Worm (Caenorhabditis elegans) whole organism, L1 larva: Measurements from ENCODE around the gene sir-2.3.

Experiments used
- C34B4.2 ChIP-seq: sonication (generic microtip); optimal IDR thresholded peaks from 2 replicates; lab custom pipeline; 2017; ENCODE audit warnings: mild to moderate bottlenecking, missing genetic modification characterization, missing compliant biosample characterization
- F16B12.6 ChIP-seq: fragments of 150-350 bp; optimal IDR thresholded peaks from 2 replicates; lab custom pipeline; 2014; ENCODE audit warnings: missing biosample characterization, missing genetic modification characterization
- aha-1 ChIP-seq: fragments of 150-350 bp; optimal IDR thresholded peaks from 2 replicates; lab custom pipeline; 2014; ENCODE audit warnings: missing biosample characterization, missing genetic modification characterization
- alr-1 ChIP-seq: fragments of 200-800 bp; sonication (Bioruptor generic); optimal IDR thresholded peaks from 2 replicates; lab custom pipeline; 2018; ENCODE audit warnings: borderline replicate concordance, mild to moderate bottlenecking, missing genetic modification characterization, missing compliant biosample characterization
- aly-2 ChIP-seq: fragments of 150-350 bp; optimal IDR thresholded peaks from 2 replicates; lab custom pipeline; 2014; ENCODE audit warnings: missing biosample characterization, missing genetic modification characterization
- ceh-82 ChIP-seq, 3 experiments: fragments of 150-350 bp in 1 of 3; sonication (generic microtip) in 2 of 3; optimal IDR thresholded peaks; 2 replicates each; lab custom pipeline; 2014 to 2017; ENCODE audit warnings: missing biosample characterization in 3 of 3, missing genetic modification characterization in 3 of 3
- ces-1 ChIP-seq: fragments of 150-350 bp; optimal IDR thresholded peaks from 2 replicates; lab custom pipeline; 2014; ENCODE audit warnings: missing biosample characterization, missing genetic modification reagents, missing genetic modification characterization
- dpl-1 ChIP-seq, 3 experiments: fragments of 150-350 bp in 2 of 3; sonication (generic microtip) in 1 of 3; optimal IDR thresholded peaks; 2 replicates each; lab custom pipeline; 2014 to 2017; ENCODE audit warnings: missing biosample characterization in 3 of 3, missing genetic modification characterization in 3 of 3, missing genetic modification reagents in 3 of 3
- dsc-1 ChIP-seq: sonication (generic microtip); optimal IDR thresholded peaks from 2 replicates; lab custom pipeline; 2016; ENCODE audit warnings: mild to moderate bottlenecking, missing genetic modification characterization, missing compliant biosample characterization
- efl-1 ChIP-seq, 4 experiments: fragments of 150-350 bp; optimal IDR thresholded peaks in 3 of 4; peaks in 1 of 4; 1 replicate in 1 of 4; 2 replicates in 3 of 4; lab custom pipeline; 2014; ENCODE audit warnings: missing biosample characterization in 2 of 4, missing genetic modification characterization in 2 of 4, missing genetic modification reagents in 2 of 4
- efl-3 ChIP-seq: fragments of 200-800 bp; sonication (Bioruptor generic); optimal IDR thresholded peaks from 2 replicates; lab custom pipeline; 2018; ENCODE audit warnings: mild to moderate bottlenecking, missing genetic modification characterization, missing compliant biosample characterization
- egl-13 ChIP-seq: sonication (generic microtip); optimal IDR thresholded peaks from 2 replicates; lab custom pipeline; 2016; ENCODE audit warnings: missing genotype, missing genetic modification reagents, missing genetic modification characterization, missing compliant biosample characterization
- egl-27 ChIP-seq, 2 experiments: fragments of 150-350 bp in 1 of 2; sonication (generic microtip); optimal IDR thresholded peaks; 3 replicates each; lab custom pipeline; 2017 to 2018; ENCODE audit warnings: missing biosample characterization in 2 of 2, missing genetic modification characterization in 2 of 2, missing genetic modification reagents in 2 of 2
- elt-2 ChIP-seq: sonication (generic microtip); optimal IDR thresholded peaks from 2 replicates; lab custom pipeline; 2016; ENCODE audit warnings: missing genetic modification characterization, mild to moderate bottlenecking, inconsistent platforms, missing compliant biosample characterization, missing genetic modification reagents
- elt-3 ChIP-seq, 6 experiments: fragments of 150-350 bp in 1 of 6; sonication (generic microtip); optimal IDR thresholded peaks; 2 replicates each; lab custom pipeline; 2017 to 2018; ENCODE audit warnings: missing biosample characterization in 6 of 6, missing genetic modification characterization in 6 of 6, inconsistent platforms in 1 of 6
- fkh-8 ChIP-seq: sonication (generic microtip); optimal IDR thresholded peaks from 2 replicates; lab custom pipeline; 2016; ENCODE audit warnings: mild to moderate bottlenecking, missing genetic modification characterization, missing compliant biosample characterization
- fos-1 ChIP-seq: fragments of 150-350 bp; optimal IDR thresholded peaks from 2 replicates; lab custom pipeline; 2014; ENCODE audit warnings: missing biosample characterization, missing genetic modification characterization
- hlh-17 ChIP-seq: fragments of 200-800 bp; sonication (Bioruptor generic); optimal IDR thresholded peaks from 2 replicates; lab custom pipeline; 2018; ENCODE audit warnings: missing genetic modification characterization, mild to moderate bottlenecking, missing compliant biosample characterization, moderate library complexity, borderline replicate concordance
- irx-1 ChIP-seq: sonication (generic microtip); optimal IDR thresholded peaks from 2 replicates; lab custom pipeline; 2016; ENCODE audit warnings: missing genetic modification characterization, missing compliant biosample characterization
- isw-1 ChIP-seq: fragments of 200-800 bp; sonication (Bioruptor generic); IDR thresholded peaks from 2 replicates; pipeline ENCODE4 v1.3.6; 2022; ENCODE audit warnings: missing genetic modification characterization, missing compliant biosample characterization
- jun-1 ChIP-seq: fragments of 150-350 bp; optimal IDR thresholded peaks from 2 replicates; lab custom pipeline; 2014; ENCODE audit warnings: missing biosample characterization, missing genetic modification reagents, missing genetic modification characterization
- lin-13 ChIP-seq: fragments of 150-350 bp; optimal IDR thresholded peaks from 2 replicates; lab custom pipeline; 2014; ENCODE audit warnings: missing biosample characterization, missing genetic modification reagents, missing genetic modification characterization
- lin-15B ChIP-seq: fragments of 150-350 bp; sonication (generic microtip); optimal IDR thresholded peaks from 3 replicates; lab custom pipeline; 2014; ENCODE audit warnings: missing biosample characterization, missing genetic modification characterization
- lin-35 ChIP-seq, 2 experiments: fragments of 150-350 bp; optimal IDR thresholded peaks; 2 replicates each; lab custom pipeline; 2014; ENCODE audit warnings: missing biosample characterization in 2 of 2, missing genetic modification characterization in 2 of 2, missing genetic modification reagents in 2 of 2
- lin-39 ChIP-seq: fragments of 150-350 bp; optimal IDR thresholded peaks from 2 replicates; lab custom pipeline; 2014; ENCODE audit warnings: missing biosample characterization, missing genetic modification reagents, missing genetic modification characterization
- lir-3 ChIP-seq: sonication (generic microtip); optimal IDR thresholded peaks from 2 replicates; lab custom pipeline; 2016; ENCODE audit warnings: mild to moderate bottlenecking, missing genetic modification characterization, moderate library complexity, missing compliant biosample characterization; ENCODE audit not compliant: poor library complexity
- lsy-2 ChIP-seq, 2 experiments: fragments of 150-350 bp; optimal IDR thresholded peaks; 2 replicates each; lab custom pipeline; 2014; ENCODE audit warnings: missing biosample characterization in 2 of 2, missing genetic modification characterization in 2 of 2
- mdl-1 ChIP-seq, 2 experiments: fragments of 150-350 bp; optimal IDR thresholded peaks; 2 replicates each; lab custom pipeline; 2014 to 2017; ENCODE audit warnings: missing biosample characterization in 2 of 2, missing genetic modification characterization in 2 of 2, inconsistent platforms in 1 of 2
- mep-1 ChIP-seq: fragments of 150-350 bp; optimal IDR thresholded peaks from 2 replicates; lab custom pipeline; 2014; ENCODE audit warnings: missing biosample characterization, missing genetic modification characterization
- nhr-19 ChIP-seq: fragments of 200-800 bp; sonication (Bioruptor generic); conservative IDR thresholded peaks from 2 replicates; pipeline ENCODE4 v1.3.6; 2022; ENCODE audit warnings: missing genetic modification characterization, missing compliant biosample characterization
- nhr-20 ChIP-seq: sonication (generic microtip); optimal IDR thresholded peaks from 2 replicates; lab custom pipeline; 2016; ENCODE audit warnings: mild to moderate bottlenecking, missing genetic modification characterization, missing compliant biosample characterization
- nhr-47 ChIP-seq: sonication (generic microtip); optimal IDR thresholded peaks from 2 replicates; lab custom pipeline; 2016; ENCODE audit warnings: mild to moderate bottlenecking, missing genetic modification characterization, moderate library complexity, missing compliant biosample characterization
- nhr-71 ChIP-seq: sonication (generic microtip); optimal IDR thresholded peaks from 2 replicates; lab custom pipeline; 2016; ENCODE audit warnings: mild to moderate bottlenecking, missing genetic modification characterization, moderate library complexity, missing compliant biosample characterization
- nhr-77 ChIP-seq: fragments of 150-350 bp; optimal IDR thresholded peaks from 2 replicates; lab custom pipeline; 2014; ENCODE audit warnings: missing biosample characterization, missing genetic modification characterization
- nhr-85 ChIP-seq: sonication (generic microtip); peaks from one replicate; lab custom pipeline; 2016; ENCODE audit warnings: missing genetic modification characterization, inconsistent platforms, missing compliant biosample characterization
- nhr-90 ChIP-seq: sonication (generic microtip); optimal IDR thresholded peaks from 2 replicates; lab custom pipeline; 2016; ENCODE audit warnings: mild to moderate bottlenecking, missing genetic modification characterization, missing compliant biosample characterization; ENCODE audit not compliant: poor library complexity
- pag-3 ChIP-seq: sonication (generic microtip); optimal IDR thresholded peaks from 2 replicates; lab custom pipeline; 2017; ENCODE audit warnings: missing genetic modification characterization, mild to moderate bottlenecking, missing compliant biosample characterization, antibody characterized with exemption, borderline replicate concordance; ENCODE audit not compliant: insufficient read depth
- pqm-1 ChIP-seq: sonication (generic microtip); optimal IDR thresholded peaks from 3 replicates; lab custom pipeline; 2017; ENCODE audit warnings: missing biosample characterization, missing genetic modification characterization
- rnt-1 ChIP-seq: sonication (generic microtip); optimal IDR thresholded peaks from 2 replicates; lab custom pipeline; 2016; ENCODE audit warnings: mild to moderate bottlenecking, missing genetic modification characterization, moderate library complexity, missing compliant biosample characterization
- skn-1 ChIP-seq: fragments of 150-350 bp; optimal IDR thresholded peaks from 2 replicates; lab custom pipeline; 2014; ENCODE audit warnings: missing biosample characterization, missing genetic modification characterization
- snpc-4 ChIP-seq: fragments of 150-350 bp; optimal IDR thresholded peaks from 2 replicates; lab custom pipeline; 2014; ENCODE audit warnings: missing biosample characterization, missing genetic modification characterization
- sptf-1 ChIP-seq: fragments of 150-350 bp; optimal IDR thresholded peaks from 2 replicates; lab custom pipeline; 2014; ENCODE audit warnings: missing biosample characterization, missing genetic modification characterization
- tbx-2 ChIP-seq: sonication (generic microtip); optimal IDR thresholded peaks from 2 replicates; lab custom pipeline; 2016; ENCODE audit warnings: missing genetic modification characterization, missing compliant biosample characterization
- tlp-1 ChIP-seq: fragments of 150-350 bp; optimal IDR thresholded peaks from 2 replicates; lab custom pipeline; 2014; ENCODE audit warnings: missing biosample characterization, missing genetic modification characterization
- unc-130 ChIP-seq: fragments of 150-350 bp; optimal IDR thresholded peaks from 2 replicates; lab custom pipeline; 2017; ENCODE audit warnings: missing biosample characterization, missing genetic modification characterization, inconsistent platforms
- unc-62 ChIP-seq: fragments of 150-350 bp; optimal IDR thresholded peaks from 2 replicates; lab custom pipeline; 2014; ENCODE audit warnings: missing biosample characterization, missing genetic modification reagents, missing genetic modification characterization
- xbp-1 ChIP-seq: sonication (generic microtip); optimal IDR thresholded peaks from 2 replicates; lab custom pipeline; 2016; ENCODE audit warnings: missing genetic modification characterization, missing compliant biosample characterization
- ztf-11 ChIP-seq, 2 experiments: sonication (generic microtip); optimal IDR thresholded peaks; 2 replicates each; lab custom pipeline; 2016 to 2017; ENCODE audit warnings: missing genetic modification characterization in 2 of 2, missing biosample characterization in 1 of 2, missing compliant biosample characterization in 1 of 2

sir-2.3 gene

DNA sequence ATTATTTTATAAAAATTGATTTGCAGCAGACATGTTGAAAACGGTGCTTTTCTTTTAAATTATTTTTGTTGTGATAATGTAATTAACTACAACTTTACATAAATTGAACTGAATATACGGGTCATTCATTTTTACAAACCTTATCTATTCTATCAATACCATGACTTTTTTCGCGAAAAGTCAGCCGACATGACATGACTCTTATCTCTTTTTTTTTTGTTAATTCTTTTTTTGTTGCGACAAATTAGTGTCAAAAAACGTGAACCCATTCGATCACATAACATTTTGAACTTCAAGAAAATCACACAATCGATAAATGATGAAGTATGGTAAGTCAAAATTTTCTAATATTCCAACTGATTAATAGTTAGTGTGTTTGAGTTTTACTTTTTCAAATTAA is 3.5 kb upstream of the sir-2.3 start, which contains the start of gene sir-2.2 (continued):
- peak; percentile 32 for TF ChIP-seq nhr-90 (tag; lab: Kevin White, UChicago)
- no peak for TF ChIP-seq pqm-1 (tag; lab: Kevin White, UChicago)
- no peak for TF ChIP-seq elt-3 (tag; optimal IDR thresholded peaks at IDR 0.05; lab: Kevin White, UChicago)
- no peak for TF ChIP-seq aly-2 (tag; lab: Kevin White, UChicago)
- peak; percentile 40 for TF ChIP-seq nhr-71 (tag; lab: Kevin White, UChicago)
- peak; percentile 57 for TF ChIP-seq elt-2
- peak; percentile 51 for TF ChIP-seq nhr-20 (tag; lab: Kevin White, UChicago)
- no peak for TF ChIP-seq lin-15B (tag; lab: Kevin White, UChicago)
- TF ChIP-seq lin-39 (tag; lab: Kevin White, UChicago), result no peak
- TF ChIP-seq egl-13 (tag; lab: Kevin White, UChicago), result no peak
- no peak for TF ChIP-seq lir-3 (tag; lab: Kevin White, UChicago)
- TF ChIP-seq F16B12.6 (tag; lab: Kevin White, UChicago), result no peak
- TF ChIP-seq mep-1 (tag; lab: Kevin White, UChicago), result no peak
- TF ChIP-seq lin-35 (GFP tag; optimal IDR thresholded peaks at IDR 0.05; lab: Kevin White, UChicago), result peak in 1 of 2 experiments; percentile 28

DNA sequence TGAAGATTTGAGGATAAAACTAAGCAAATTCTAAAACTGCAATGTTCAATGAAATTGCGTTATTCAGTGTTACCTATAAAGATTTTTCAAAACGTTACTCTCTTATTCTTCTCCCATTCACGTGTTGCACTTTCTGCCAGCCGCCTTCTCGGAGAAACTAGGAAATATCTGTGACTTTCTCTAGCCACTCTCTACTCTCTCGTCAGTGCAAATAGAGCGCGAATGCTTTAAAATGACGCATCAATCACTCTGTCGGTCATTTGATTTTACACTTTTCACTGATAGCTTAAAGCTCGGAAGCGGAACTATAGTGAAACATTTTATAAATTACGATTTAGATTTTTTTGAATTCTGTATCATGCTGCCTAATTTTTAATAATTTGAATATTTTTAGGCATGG is 2.6 kb upstream of the sir-2.3 start:
- TF ChIP-seq alr-1 (tag; lab: Kevin White, UChicago) (no peak), aha-1 (tag; lab: Kevin White, UChicago) (no peak), fos-1 (tag; lab: Kevin White, UChicago) (peak; percentile 94), hlh-17 (no peak), nhr-90 (tag; lab: Kevin White, UChicago) (peak; percentile 51), pqm-1 (tag; lab: Kevin White, UChicago) (no peak), nhr-71 (tag; lab: Kevin White, UChicago) (peak; percentile 96), unc-62 (peak; percentile 64), sptf-1 (tag; lab: Kevin White, UChicago) (no peak), lsy-2 (tag; optimal IDR thresholded peaks at IDR 0.05; lab: Kevin White, UChicago) (peak; percentile 73 to 89), C34B4.2 (no peak), mep-1 (tag; lab: Kevin White, UChicago) (peak; percentile 92), pag-3 (peak; percentile 93), nhr-47 (tag; lab: Kevin White, UChicago) (peak; percentile 75), skn-1 (peak; percentile 92), nhr-19 (GFP tag; lab: Robert Waterston, UW) (peak; percentile 89), unc-130 (tag; lab: Kevin White, UChicago) (peak; percentile 92), xbp-1 (tag; lab: Kevin White, UChicago) (peak; percentile 76), ceh-82 (tag; optimal IDR thresholded peaks at IDR 0.05; lab: Kevin White, UChicago) (peak; percentile 32 to 78 (median 52)), mdl-1 (tag; optimal IDR thresholded peaks at IDR 0.05; lab: Kevin White, UChicago) (peak in 1 of 2 experiments; percentile 94), lin-13 (GFP tag; lab: Kevin White, UChicago) (peak; percentile 78), lir-3 (tag; lab: Kevin White, UChicago) (peak; percentile 42), efl-3 (GFP tag; lab: Kevin White, UChicago) (no peak), snpc-4 (peak; percentile 53), fkh-8 (tag; lab: Kevin White, UChicago) (peak; percentile 82), lin-15B (tag; lab: Kevin White, UChicago) (peak; percentile 57), tlp-1 (tag; lab: Kevin White, UChicago) (no peak), dsc-1 (tag; lab: Kevin White, UChicago) (peak; percentile 36), nhr-77 (tag; lab: Kevin White, UChicago) (peak; percentile 65), nhr-85 (peak; percentile 88), lin-35 (GFP tag; optimal IDR thresholded peaks at IDR 0.05; lab: Kevin White, UChicago) (peak; percentile 65 to 83), egl-27 (tag; optimal IDR thresholded peaks at IDR 0.05; lab: Kevin White, UChicago) (peak; percentile 52 to 60), jun-1 (peak; percentile 74), isw-1 (GFP tag; lab: Robert Waterston, UW) (peak; percentile 14; the same call in 1 of the 2 replicates), ces-1 (GFP tag; lab: Kevin White, UChicago) (no peak), rnt-1 (tag; lab: Kevin White, UChicago) (peak; percentile 89), ztf-11 (tag; optimal IDR thresholded peaks at IDR 0.05; lab: Kevin White, UChicago) (no peak), irx-1 (tag; lab: Kevin White, UChicago) (peak; percentile 56), dpl-1 (GFP tag; optimal IDR thresholded peaks at IDR 0.05; lab: Kevin White, UChicago) (peak; percentile 50 to 64 (median 59)), efl-1 (optimal IDR thresholded peaks at IDR 0.05; lab: Kevin White, UChicago) (peak; percentile 58 to 67), efl-1 (GFP tag; optimal IDR thresholded peaks at IDR 0.05 in 1 of 2; lab: Kevin White, UChicago) (peak; percentile 49 to 73), tbx-2 (tag; lab: Kevin White, UChicago) (peak; percentile 83)
